Fruit fly (Drosophila melanogaster): Measurements from ENCODE around the gene HDAC11.

Gene HDAC11

dm6 chr3R:24841635-24842034, 14.4 kb downstream of the HDAC11 start, which contains the start of gene Esp:
TSS of gene Esp (plus strand) at chr3R:24841935.
- no peak for TF ChIP-seq fkh (GFP tag; optimal IDR thresholded peaks at IDR 0.05)
- no peak for TF ChIP-seq Hr39 (GFP tag; optimal IDR thresholded peaks at IDR 0.05)
- TF ChIP-seq cyc (GFP tag; optimal IDR thresholded peaks at IDR 0.05): no peak
- no peak for TF ChIP-seq achi (GFP tag; optimal IDR thresholded peaks at IDR 0.05)
- TF ChIP-seq CG7368 (GFP tag; optimal IDR thresholded peaks at IDR 0.05): no peak
- TF ChIP-seq Met (GFP tag; optimal IDR thresholded peaks at IDR 0.05): no peak
- TF ChIP-seq Eip75B (GFP tag; optimal IDR thresholded peaks at IDR 0.05): no peak
- no peak for TF ChIP-seq Smox (GFP tag; optimal IDR thresholded peaks at IDR 0.05)
- no peak for TF ChIP-seq ss (GFP tag; optimal IDR thresholded peaks at IDR 0.05)
- no peak for TF ChIP-seq CG6808 (GFP tag; optimal IDR thresholded peaks at IDR 0.05)

dm6 chr3R:24841063-24841462, 15.0 kb downstream of the HDAC11 start, which contains the start of gene CG33658:
TSS of gene CG33658 (minus strand) at chr3R:24841163.
- TF ChIP-seq CG8319 (GFP tag; optimal IDR thresholded peaks at IDR 0.05): no peak
- no peak for TF ChIP-seq CG8632 (GFP tag; optimal IDR thresholded peaks at IDR 0.05)
- no peak for TF ChIP-seq Hr38 (GFP tag; optimal IDR thresholded peaks at IDR 0.05)
- no peak for TF ChIP-seq CG11294 (GFP tag; IDR thresholded peaks at IDR 0.05)
- TF ChIP-seq Smox (GFP tag; optimal IDR thresholded peaks at IDR 0.05): no peak
- TF ChIP-seq Met (GFP tag; optimal IDR thresholded peaks at IDR 0.05): no peak
- no peak for TF ChIP-seq Lpt (GFP tag; optimal IDR thresholded peaks at IDR 0.05)
- TF ChIP-seq acj6 (GFP tag; optimal IDR thresholded peaks at IDR 0.05): no peak
- no peak for TF ChIP-seq CG9139 (GFP tag; optimal IDR thresholded peaks at IDR 0.05)
- TF ChIP-seq CG32006 (GFP tag; optimal IDR thresholded peaks at IDR 0.05): no peak
- no peak for TF ChIP-seq pdm3 (GFP tag; optimal IDR thresholded peaks at IDR 0.05)
- no peak for TF ChIP-seq Eip75B (GFP tag; optimal IDR thresholded peaks at IDR 0.05)
- TF ChIP-seq CG11762 (GFP tag; optimal IDR thresholded peaks at IDR 0.05; ENCODE audit: insufficient read depth): no peak
- TF ChIP-seq Blimp-1 (GFP tag; optimal IDR thresholded peaks at IDR 0.05): no peak
- TF ChIP-seq svp (GFP tag): no peak
- no peak for TF ChIP-seq Sox14 (GFP tag; optimal IDR thresholded peaks at IDR 0.05)
- TF ChIP-seq CG8119 (GFP tag; IDR thresholded peaks at IDR 0.05): no peak

dm6 chr3R:24833652-24834051, 22.4 kb downstream of the HDAC11 start, which contains the start of gene sosie:
TSS of gene sosie (plus strand) at chr3R:24833952.
- no peak for TF ChIP-seq Met (GFP tag; optimal IDR thresholded peaks at IDR 0.05)
- no peak for TF ChIP-seq lz (GFP tag; optimal IDR thresholded peaks at IDR 0.05)
- TF ChIP-seq CG9139 (GFP tag; optimal IDR thresholded peaks at IDR 0.05): no peak
- no peak for TF ChIP-seq Sox102F (GFP tag; optimal IDR thresholded peaks at IDR 0.05)
- TF ChIP-seq CG32006 (GFP tag; optimal IDR thresholded peaks at IDR 0.05): no peak
- TF ChIP-seq Smox (GFP tag; optimal IDR thresholded peaks at IDR 0.05): no peak
- TF ChIP-seq CG11762 (GFP tag; optimal IDR thresholded peaks at IDR 0.05; ENCODE audit: insufficient read depth): no peak
- no peak for TF ChIP-seq Hr39 (GFP tag; optimal IDR thresholded peaks at IDR 0.05)
- no peak for TF ChIP-seq CG6163 (GFP tag; IDR thresholded peaks at IDR 0.05)
- TF ChIP-seq CG3919 (GFP tag; optimal IDR thresholded peaks at IDR 0.05): no peak
- TF ChIP-seq Gug (GFP tag; IDR thresholded peaks at IDR 0.05): no peak
- no peak for TF ChIP-seq CG3032 (tag; optimal IDR thresholded peaks at IDR 0.05)
- TF ChIP-seq dsx (GFP tag; optimal IDR thresholded peaks at IDR 0.05; ENCODE audit: poor library complexity, severe bottlenecking): no peak
- no peak for TF ChIP-seq CG6854 (GFP tag; optimal IDR thresholded peaks at IDR 0.05)
- no peak for TF ChIP-seq CG10631 (GFP tag; optimal IDR thresholded peaks at IDR 0.05)

dm6 chr3R:24829887-24830351, 26.1 kb downstream of the HDAC11 start, which contains the start of the genes Kaz and CG43273:
TSS of gene Kaz (minus strand) at chr3R:24829959.
TSS of gene CG43273 (plus strand) at chr3R:24830301.
- TF ChIP-seq acj6 (GFP tag; optimal IDR thresholded peaks at IDR 0.05): peak; percentile 64
- TF ChIP-seq spab (GFP tag; optimal IDR thresholded peaks at IDR 0.05): no peak
- TF ChIP-seq CG31627 (GFP tag; optimal IDR thresholded peaks at IDR 0.05): no peak
- TF ChIP-seq CG3919 (GFP tag; optimal IDR thresholded peaks at IDR 0.05): no peak
- no peak for TF ChIP-seq Lpt (GFP tag; optimal IDR thresholded peaks at IDR 0.05)
- TF ChIP-seq vri (GFP tag; optimal IDR thresholded peaks at IDR 0.05): no peak
- no peak for TF ChIP-seq Ets96B (tag; optimal IDR thresholded peaks at IDR 0.05)
- peak; percentile 35 for TF ChIP-seq CG34406 (GFP tag; optimal IDR thresholded peaks at IDR 0.05)
- peak; percentile 66 for TF ChIP-seq CG10631 (GFP tag; optimal IDR thresholded peaks at IDR 0.05)
- no peak for TF ChIP-seq CG10669 (GFP tag; optimal IDR thresholded peaks at IDR 0.05)
- no peak for TF ChIP-seq ss (GFP tag; optimal IDR thresholded peaks at IDR 0.05)
- no peak for TF ChIP-seq Blimp-1 (GFP tag; optimal IDR thresholded peaks at IDR 0.05)
- no peak for TF ChIP-seq CG16779 (tag; optimal IDR thresholded peaks at IDR 0.05)
- no peak for TF ChIP-seq pdm3 (GFP tag; optimal IDR thresholded peaks at IDR 0.05)
- TF ChIP-seq CG8319 (GFP tag; optimal IDR thresholded peaks at IDR 0.05): no peak
- peak; percentile 67 for TF ChIP-seq Hr4 (GFP tag; optimal IDR thresholded peaks at IDR 0.05)
- peak; percentile 68 for TF ChIP-seq svp (GFP tag)
- no peak for TF ChIP-seq cyc (GFP tag; optimal IDR thresholded peaks at IDR 0.05)
- no peak; the same call in 1 of the 3 replicates for TF ChIP-seq CG6163 (GFP tag; IDR thresholded peaks at IDR 0.05)
- no peak for TF ChIP-seq CG1621 (tag; optimal IDR thresholded peaks at IDR 0.05)
- no peak for TF ChIP-seq CG6276 (GFP tag; optimal IDR thresholded peaks at IDR 0.05)
- TF ChIP-seq CG32006 (GFP tag; optimal IDR thresholded peaks at IDR 0.05): no peak
- peak; percentile 61 for TF ChIP-seq Smox (GFP tag; optimal IDR thresholded peaks at IDR 0.05)
- TF ChIP-seq Sox15 (GFP tag; optimal IDR thresholded peaks at IDR 0.05): peak; percentile 24
- TF ChIP-seq CG6854 (GFP tag; optimal IDR thresholded peaks at IDR 0.05): no peak
